Fruit fly (Drosophila melanogaster) whole organism, prepupa: ENCODE data around the gene Kmn1.

ENCODE experiments used
- Blimp-1 ChIP-seq: fragments of 200-800 bp; sonication (Bioruptor generic); optimal IDR thresholded peaks from 3 replicates; lab custom pipeline; 2017; ENCODE audit warnings: missing biosample characterization, missing genetic modification characterization, mild to moderate bottlenecking, moderate library complexity, missing genetic modification reagents
- CG15336 ChIP-seq: fragments of 200-800 bp; sonication (Bioruptor generic); IDR thresholded peaks from 2 replicates; pipeline ENCODE4 v1.3.6; 2022; ENCODE audit warnings: missing biosample characterization, missing genetic modification characterization
- CG1621 ChIP-seq: fragments of 200-800 bp; sonication (Bioruptor generic); optimal IDR thresholded peaks from 3 replicates; lab custom pipeline; 2018; ENCODE audit warnings: missing biosample characterization, mild to moderate bottlenecking, missing genetic modification characterization
- CG3032 ChIP-seq: fragments of 200-800 bp; optimal IDR thresholded peaks from 2 replicates; lab custom pipeline; 2019; ENCODE audit warnings: missing biosample characterization, mild to moderate bottlenecking, missing genetic modification characterization, moderate library complexity
- CG31627 ChIP-seq: fragments of 200-800 bp; sonication (Bioruptor generic); optimal IDR thresholded peaks from 3 replicates; lab custom pipeline; 2016; ENCODE audit warnings: missing biosample characterization, missing genetic modification characterization
- CG32006 ChIP-seq: fragments of 200-800 bp; sonication (Bioruptor generic); optimal IDR thresholded peaks from 3 replicates; lab custom pipeline; 2017; ENCODE audit warnings: missing biosample characterization, mild to moderate bottlenecking, missing genetic modification characterization
- CG3919 ChIP-seq: fragments of 200-800 bp; sonication (Bioruptor generic); optimal IDR thresholded peaks from 3 replicates; lab custom pipeline; 2016; ENCODE audit warnings: missing biosample characterization, missing genetic modification characterization
- Eip78C ChIP-seq: fragments of 200-800 bp; sonication (Bioruptor generic); peaks from one replicate; lab custom pipeline; 2016; ENCODE audit warnings: missing biosample characterization, missing genetic modification characterization
- Smox ChIP-seq: fragments of 200-800 bp; sonication (Bioruptor generic); optimal IDR thresholded peaks from 3 replicates; lab custom pipeline; 2016; ENCODE audit warnings: missing biosample characterization, missing genetic modification characterization
- cyc ChIP-seq: fragments of 200-800 bp; sonication (Bioruptor generic); optimal IDR thresholded peaks from 3 replicates; lab custom pipeline; 2016; ENCODE audit warnings: missing biosample characterization, missing genetic modification characterization

DNA sequence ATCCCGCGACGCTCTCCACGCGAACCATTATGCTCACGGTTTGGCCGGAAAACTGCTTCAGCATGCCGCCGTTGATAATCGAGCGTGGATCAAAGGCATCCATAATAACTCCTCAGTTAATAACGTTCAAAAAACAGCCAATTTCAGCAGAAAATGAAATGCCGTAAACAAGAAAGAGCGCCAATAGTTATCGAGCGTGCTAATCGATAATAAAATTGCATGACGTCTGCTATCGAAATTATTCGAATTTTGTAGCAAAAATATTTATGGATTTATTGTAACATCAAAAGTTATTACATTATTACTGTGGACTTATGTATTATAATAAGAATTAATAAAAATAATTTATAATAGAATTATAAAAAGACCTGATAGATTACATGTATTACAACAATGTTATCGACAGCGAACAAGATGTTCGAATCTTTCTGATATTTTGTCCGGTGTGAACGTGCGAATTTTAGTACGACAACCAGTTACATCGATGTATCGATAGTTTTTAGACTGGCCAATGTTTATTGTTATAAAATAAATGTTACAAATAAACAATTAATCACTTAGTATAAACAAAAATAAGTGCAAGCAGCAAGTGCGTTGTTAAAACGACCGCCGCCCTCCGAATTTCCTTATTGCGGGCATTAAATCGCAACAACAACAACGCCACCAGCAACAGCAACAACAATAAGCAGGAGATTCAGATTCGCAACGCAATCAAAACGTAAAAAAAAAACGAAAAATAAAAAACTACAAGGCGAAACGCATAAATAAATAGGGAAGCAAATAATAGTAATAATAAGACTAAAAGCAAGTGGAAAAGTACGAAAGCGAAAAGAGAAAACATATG is 43.6 kb upstream of the Kmn1 start, which contains the start of the genes RPA3 and Met:
- no peak for TF ChIP-seq CG3919 (GFP tag; lab: Kevin White, UChicago)
- TF ChIP-seq CG31627 (GFP tag; lab: Kevin White, UChicago) = no peak
- no peak for TF ChIP-seq Blimp-1
- TF ChIP-seq Smox (GFP tag; lab: Kevin White, UChicago) = no peak
- TF ChIP-seq CG1621 (tag; lab: Kevin White, UChicago) = no peak
- TF ChIP-seq CG32006 = no peak
- no peak for TF ChIP-seq CG15336 (GFP tag; lab: Robert Waterston, UW)
- no peak for TF ChIP-seq CG3032 (tag; lab: Kevin White, UChicago)
- no peak for TF ChIP-seq cyc (GFP tag; lab: Kevin White, UChicago)
- peak; percentile 46 for TF ChIP-seq Eip78C
